Worm (Caenorhabditis elegans) whole organism, L3 larva: ENCODE measurements around the gene gst-29.

ENCODE experiments used
- R02D3.7 ChIP-seq: fragments of 150-350 bp; optimal IDR thresholded peaks from 2 replicates; lab custom pipeline; 2014; ENCODE audit warnings: missing biosample characterization, missing genetic modification characterization
- ZK546.5 ChIP-seq: sonication (generic microtip); optimal IDR thresholded peaks from 2 replicates; lab custom pipeline; 2017; ENCODE audit warnings: missing biosample characterization, missing genetic modification characterization
- ama-1 ChIP-seq: fragments of 150-350 bp; optimal IDR thresholded peaks from 2 replicates; lab custom pipeline; 2018
- ceh-16 ChIP-seq: sonication (generic microtip); optimal IDR thresholded peaks from 2 replicates; lab custom pipeline; 2017; ENCODE audit warnings: missing biosample characterization, missing genetic modification characterization
- egl-27 ChIP-seq: sonication (generic microtip); optimal IDR thresholded peaks from 4 replicates; lab custom pipeline; 2017; ENCODE audit warnings: missing biosample characterization, missing genetic modification reagents, missing genetic modification characterization
- elt-3 ChIP-seq, 3 experiments: fragments of 150-350 bp in 1 of 3; sonication (generic microtip) in 2 of 3; optimal IDR thresholded peaks; 2 replicates in 2 of 3; 4 replicates in 1 of 3; lab custom pipeline; 2014 to 2017; ENCODE audit warnings: missing biosample characterization in 3 of 3, missing genetic modification characterization in 3 of 3
- nhr-12 ChIP-seq: fragments of 150-350 bp; optimal IDR thresholded peaks from 2 replicates; lab custom pipeline; 2014; ENCODE audit warnings: missing biosample characterization, missing genetic modification characterization
- snpc-4 ChIP-seq: fragments of 150-350 bp; optimal IDR thresholded peaks from 2 replicates; lab custom pipeline; 2014; ENCODE audit warnings: missing biosample characterization, missing genetic modification characterization
- unc-39 ChIP-seq: sonication (generic microtip); optimal IDR thresholded peaks from 4 replicates; lab custom pipeline; 2017; ENCODE audit warnings: missing biosample characterization, missing genetic modification characterization
- unc-62 ChIP-seq: fragments of 150-350 bp; sonication (generic microtip); optimal IDR thresholded peaks from 4 replicates; lab custom pipeline; 2014; ENCODE audit warnings: missing biosample characterization, missing genetic modification reagents, missing genetic modification characterization

DNA sequence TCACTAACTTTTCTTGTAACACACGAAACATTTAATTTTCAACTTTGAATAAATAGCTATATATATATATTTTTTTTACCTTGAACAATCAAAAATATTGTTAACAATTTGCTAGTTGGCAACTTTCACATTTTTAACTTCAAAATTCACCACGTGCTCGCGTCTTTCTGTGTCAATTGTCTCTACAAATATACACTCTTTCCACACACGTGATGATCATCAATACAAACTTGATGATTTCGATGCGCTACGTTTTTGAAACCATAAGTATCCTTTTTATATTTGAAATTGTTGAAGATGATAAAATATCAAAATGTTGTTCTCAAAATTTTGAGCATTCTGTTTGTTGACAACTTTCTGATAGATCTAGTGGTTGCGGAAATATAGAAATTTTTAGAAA is 25.7 kb upstream of the gst-29 start:
- TF ChIP-seq egl-27 (no peak), snpc-4 (tag; lab: Kevin White, UChicago) (no peak), ama-1 (lab: Kevin White, UChicago) (no peak), unc-62 (GFP tag; lab: Kevin White, UChicago) (no peak), unc-39 (tag; lab: Kevin White, UChicago) (no peak), ZK546.5 (tag; lab: Kevin White, UChicago) (no peak), nhr-12 (no peak), elt-3 (tag; optimal IDR thresholded peaks at IDR 0.05; lab: Kevin White, UChicago) (no peak), ceh-16 (tag; lab: Kevin White, UChicago) (no peak), R02D3.7 (tag; lab: Kevin White, UChicago) (no peak)
